Fruit fly (Drosophila melanogaster) whole organism, embryonic: ENCODE measurements around the gene RpL37A.

Source experiments
- Blimp-1 ChIP-seq: fragments of 200-800 bp; sonication (Bioruptor generic); optimal IDR thresholded peaks from 3 replicates; lab custom pipeline; 2018; ENCODE audit warnings: missing biosample characterization, missing genetic modification characterization, mild to moderate bottlenecking, moderate library complexity, missing genetic modification reagents
- Bteb2 ChIP-seq: fragments of 200-800 bp; sonication (Bioruptor generic); optimal IDR thresholded peaks from 2 replicates; lab custom pipeline; 2016; ENCODE audit warnings: missing biosample characterization, missing genetic modification characterization
- C15 ChIP-seq: fragments of 200-800 bp; sonication (Bioruptor generic); IDR thresholded peaks from 3 replicates; pipeline ENCODE4 v1.3.6; 2022; ENCODE audit warnings: missing biosample characterization, missing genetic modification characterization
- CG10565 ChIP-seq: fragments of 200-800 bp; sonication (Bioruptor generic); optimal IDR thresholded peaks from 3 replicates; lab custom pipeline; 2016; ENCODE audit warnings: missing biosample characterization, mild to moderate bottlenecking, missing genetic modification characterization
- CG11093 ChIP-seq: fragments of 200-800 bp; sonication (Bioruptor generic); IDR thresholded peaks from 3 replicates; pipeline ENCODE4 v1.3.6; 2022; ENCODE audit warnings: missing biosample characterization, missing genetic modification characterization
- CG11247 ChIP-seq: fragments of 200-800 bp; sonication (Bioruptor generic); IDR thresholded peaks from 2 replicates; pipeline ENCODE4 v1.3.6; 2022; ENCODE audit warnings: missing biosample characterization, missing genetic modification characterization
- CG11696 ChIP-seq: fragments of 200-800 bp; sonication (Bioruptor generic); IDR thresholded peaks from 2 replicates; pipeline ENCODE4 v1.3.6; 2022; ENCODE audit warnings: missing biosample characterization, missing genetic modification characterization
- CG12104 ChIP-seq: fragments of 200-800 bp; sonication (Bioruptor generic); optimal IDR thresholded peaks from 3 replicates; lab custom pipeline; 2016; ENCODE audit warnings: missing biosample characterization, missing genetic modification characterization
- CG12744 ChIP-seq: fragments of 200-800 bp; sonication (Bioruptor generic); optimal IDR thresholded peaks from 2 replicates; lab custom pipeline; 2016; ENCODE audit warnings: missing biosample characterization, missing genetic modification characterization
- CG13894 ChIP-seq: fragments of 200-800 bp; sonication (Bioruptor generic); optimal IDR thresholded peaks from 3 replicates; lab custom pipeline; 2018; ENCODE audit warnings: missing biosample characterization, mild to moderate bottlenecking, missing genetic modification characterization, moderate library complexity
- CG15073 ChIP-seq: fragments of 200-800 bp; sonication (Bioruptor generic); optimal IDR thresholded peaks from 2 replicates; lab custom pipeline; 2016; ENCODE audit warnings: missing biosample characterization, missing genetic modification characterization
- CG1529 ChIP-seq: fragments of 200-800 bp; sonication (Bioruptor generic); optimal IDR thresholded peaks from 3 replicates; lab custom pipeline; 2018; ENCODE audit warnings: missing biosample characterization, missing genetic modification characterization
- CG2116 ChIP-seq: fragments of 200-800 bp; sonication (Bioruptor generic); optimal IDR thresholded peaks from 3 replicates; lab custom pipeline; 2018; ENCODE audit warnings: missing biosample characterization, mild to moderate bottlenecking, missing genetic modification characterization
- CG2199 ChIP-seq: fragments of 200-800 bp; sonication (Bioruptor generic); IDR thresholded peaks from 3 replicates; pipeline ENCODE4 v1.3.6; 2022; ENCODE audit warnings: missing biosample characterization, missing genetic modification characterization
- CG31224 ChIP-seq: fragments of 200-800 bp; sonication (Bioruptor generic); IDR thresholded peaks from 2 replicates; pipeline ENCODE4 v1.3.6; 2022; ENCODE audit warnings: missing biosample characterization, missing genetic modification characterization
- CG4617 ChIP-seq: fragments of 200-800 bp; sonication (Bioruptor generic); optimal IDR thresholded peaks from 3 replicates; lab custom pipeline; 2016; ENCODE audit warnings: missing biosample characterization, missing genetic modification characterization, borderline replicate concordance
- CG7987 ChIP-seq: fragments of 200-800 bp; sonication (Bioruptor generic); optimal IDR thresholded peaks from 2 replicates; lab custom pipeline; 2018; ENCODE audit warnings: missing biosample characterization, mild to moderate bottlenecking, missing genetic modification characterization, moderate library complexity
- CG8359 ChIP-seq: fragments of 200-800 bp; sonication (Bioruptor generic); optimal IDR thresholded peaks from 2 replicates; lab custom pipeline; 2017; ENCODE audit warnings: missing biosample characterization, mild to moderate bottlenecking, missing genetic modification characterization, borderline replicate concordance
- CG9215 ChIP-seq: fragments of 200-800 bp; sonication (Bioruptor generic); IDR thresholded peaks from 2 replicates; pipeline ENCODE4 v1.3.6; 2022; ENCODE audit warnings: missing biosample characterization, missing genetic modification characterization
- CG9817 ChIP-seq: fragments of 200-800 bp; sonication (Bioruptor generic); optimal IDR thresholded peaks from 2 replicates; lab custom pipeline; 2018; ENCODE audit warnings: missing biosample characterization, mild to moderate bottlenecking, missing genetic modification characterization, moderate library complexity
- Deaf1 ChIP-seq: fragments of 200-800 bp; optimal IDR thresholded peaks from 3 replicates; lab custom pipeline; 2019; ENCODE audit warnings: missing biosample characterization, mild to moderate bottlenecking, missing genetic modification characterization, moderate library complexity
- Drgx ChIP-seq: fragments of 200-800 bp; sonication (Bioruptor generic); IDR thresholded peaks from 2 replicates; pipeline ENCODE4 v1.3.6; 2022; ENCODE audit warnings: missing biosample characterization, missing genetic modification characterization
- HLHmδ ChIP-seq: fragments of 200-800 bp; sonication (Bioruptor generic); optimal IDR thresholded peaks from 2 replicates; lab custom pipeline; 2018; ENCODE audit warnings: missing biosample characterization, mild to moderate bottlenecking, missing genetic modification characterization, moderate library complexity
- Hr78 ChIP-seq, 2 experiments: fragments of 200-800 bp in 1 of 2; fragments of >200 bp in 1 of 2; sonication (Bioruptor generic) in 1 of 2; optimal IDR thresholded peaks; 2 replicates each; lab custom pipeline; 2017 to 2019; ENCODE audit warnings: missing biosample characterization in 2 of 2, missing genetic modification characterization in 2 of 2, mild to moderate bottlenecking in 1 of 2, moderate library complexity in 1 of 2
- Hsf ChIP-seq: fragments of 200-800 bp; sonication (Bioruptor generic); optimal IDR thresholded peaks from 3 replicates; lab custom pipeline; 2016; ENCODE audit warnings: missing biosample characterization, missing genetic modification characterization
- Lim3 ChIP-seq: fragments of 200-800 bp; sonication (Bioruptor generic); IDR thresholded peaks from 2 replicates; pipeline ENCODE4 v1.3.6; 2022; ENCODE audit warnings: missing biosample characterization, missing genetic modification characterization
- Myb ChIP-seq: fragments of 200-800 bp; sonication (Bioruptor generic); optimal IDR thresholded peaks from 2 replicates; lab custom pipeline; 2016; ENCODE audit warnings: missing biosample characterization, missing genetic modification characterization
- Rx ChIP-seq: fragments of 200-800 bp; sonication (Bioruptor generic); IDR thresholded peaks from 2 replicates; pipeline ENCODE4 v1.3.6; 2022; ENCODE audit warnings: missing biosample characterization, missing genetic modification characterization
- Taf1 ChIP-seq: fragments of 200-800 bp; sonication (Bioruptor generic); IDR thresholded peaks from 2 replicates; pipeline ENCODE4 v1.3.6; 2022; ENCODE audit warnings: missing biosample characterization, missing genetic modification characterization
- ab ChIP-seq: fragments of 200-800 bp; sonication (Bioruptor generic); optimal IDR thresholded peaks from 2 replicates; lab custom pipeline; 2016; ENCODE audit warnings: missing biosample characterization, missing genetic modification characterization
- bbx ChIP-seq: fragments of 200-800 bp; sonication (Bioruptor generic); IDR thresholded peaks from 2 replicates; pipeline ENCODE4 v1.3.6; 2022; ENCODE audit warnings: missing biosample characterization, missing genetic modification characterization; ENCODE audit not compliant: partially characterized antibody
- btn ChIP-seq: fragments of 200-800 bp; sonication (Bioruptor generic); optimal IDR thresholded peaks from 2 replicates; lab custom pipeline; 2016; ENCODE audit warnings: missing biosample characterization, missing genetic modification characterization
- cg ChIP-seq: fragments of 200-800 bp; sonication (Bioruptor generic); optimal IDR thresholded peaks from 3 replicates; lab custom pipeline; 2019; ENCODE audit warnings: missing biosample characterization, mild to moderate bottlenecking, missing genetic modification characterization, moderate library complexity
- chinmo ChIP-seq: fragments of 200-800 bp; sonication (Bioruptor generic); IDR thresholded peaks from 4 replicates; pipeline ENCODE4 v1.3.6; 2022; ENCODE audit warnings: missing biosample characterization, missing genetic modification characterization; ENCODE audit not compliant: partially characterized antibody
- ci ChIP-seq: fragments of 200-800 bp; sonication (Bioruptor generic); IDR thresholded peaks from 3 replicates; pipeline ENCODE4 v1.3.6; 2022; ENCODE audit warnings: missing biosample characterization, missing genetic modification characterization
- dan ChIP-seq: fragments of 200-800 bp; sonication (Bioruptor generic); IDR thresholded peaks from 2 replicates; pipeline ENCODE4 v1.3.6; 2022; ENCODE audit warnings: missing biosample characterization, missing genetic modification characterization
- ems ChIP-seq: fragments of 200-800 bp; sonication (Bioruptor generic); optimal IDR thresholded peaks from 3 replicates; lab custom pipeline; 2016; ENCODE audit warnings: missing biosample characterization, missing genetic modification characterization
- fd96Cb ChIP-seq: fragments of 200-800 bp; sonication (Bioruptor generic); optimal IDR thresholded peaks from 2 replicates; lab custom pipeline; 2018; ENCODE audit warnings: missing biosample characterization, mild to moderate bottlenecking, missing genetic modification characterization, moderate library complexity
- fru ChIP-seq: fragments of >200 bp; optimal IDR thresholded peaks from 2 replicates; lab custom pipeline; 2017
- kay ChIP-seq: fragments of 200-800 bp; sonication (Bioruptor generic); optimal IDR thresholded peaks from 2 replicates; lab custom pipeline; 2016; ENCODE audit warnings: missing biosample characterization, missing genetic modification characterization
- lab ChIP-seq: fragments of 200-800 bp; sonication (Bioruptor generic); optimal IDR thresholded peaks from 3 replicates; lab custom pipeline; 2017; ENCODE audit warnings: missing biosample characterization, missing genetic modification characterization, mild to moderate bottlenecking, moderate library complexity, missing genetic modification reagents
- lov ChIP-seq, 2 experiments: fragments of 200-800 bp in 1 of 2; fragments of >200 bp in 1 of 2; sonication (Bioruptor generic) in 1 of 2; IDR thresholded peaks in 1 of 2; optimal IDR thresholded peaks in 1 of 2; 2 replicates in 1 of 2; 3 replicates in 1 of 2; pipeline versions ENCODE4 v1.3.6 to Lab custom; 2017 to 2022; ENCODE audit warnings: missing biosample characterization in 1 of 2, missing genetic modification characterization in 1 of 2
- otp ChIP-seq: fragments of 200-800 bp; sonication (Bioruptor generic); IDR thresholded peaks from 3 replicates; pipeline ENCODE4, ENCODE4 v1.3.6; 2022; ENCODE audit warnings: missing biosample characterization, missing genetic modification characterization
- p53 ChIP-seq: fragments of 200-800 bp; sonication (Bioruptor generic); optimal IDR thresholded peaks from 2 replicates; lab custom pipeline; 2016; ENCODE audit warnings: missing biosample characterization, missing genetic modification characterization
- pb ChIP-seq: fragments of 200-800 bp; sonication (Bioruptor generic); optimal IDR thresholded peaks from 3 replicates; lab custom pipeline; 2016; ENCODE audit warnings: missing biosample characterization, missing genetic modification characterization
- pita ChIP-seq: fragments of 200-800 bp; sonication (Bioruptor generic); optimal IDR thresholded peaks from 2 replicates; lab custom pipeline; 2017; ENCODE audit warnings: missing biosample characterization, mild to moderate bottlenecking, missing genetic modification characterization
- seq ChIP-seq: fragments of 200-800 bp; sonication (Bioruptor generic); IDR thresholded peaks from 2 replicates; pipeline ENCODE4 v1.3.6; 2022; ENCODE audit warnings: missing biosample characterization, missing genetic modification characterization
- sr ChIP-seq: fragments of 200-800 bp; sonication (Bioruptor generic); IDR thresholded peaks from 3 replicates; pipeline ENCODE4 v1.3.6; 2022; ENCODE audit warnings: missing biosample characterization, missing genetic modification characterization
- unc-4 ChIP-seq: fragments of 200-800 bp; sonication (Bioruptor generic); IDR thresholded peaks from 2 replicates; pipeline ENCODE4 v1.3.6; 2022; ENCODE audit warnings: missing biosample characterization, missing genetic modification characterization; ENCODE audit not compliant: partially characterized antibody
- wor ChIP-seq: fragments of 200-800 bp; sonication (Bioruptor generic); IDR thresholded peaks from 2 replicates; pipeline ENCODE4 v1.3.6; 2022; ENCODE audit warnings: missing biosample characterization, missing genetic modification characterization

RpL37A gene

dm6 chr2L:5044361-5044891 is 26.3 kb upstream of the RpL37A start, which contains the start of gene CG31650 (continued):
- TF ChIP-seq CG11247 (GFP tag; lab: Robert Waterston, UW) (no peak), Bteb2 (no peak), kay (no peak), Taf1 (GFP tag; lab: Robert Waterston, UW) (no peak), pita (GFP tag; lab: Kevin White, UChicago) (no peak), dan (GFP tag; lab: Robert Waterston, UW) (no peak), Blimp-1 (GFP tag; lab: Kevin White, UChicago) (peak; percentile 42), ems (GFP tag; lab: Kevin White, UChicago) (no peak), CG1529 (GFP tag; lab: Kevin White, UChicago) (no peak), C15 (GFP tag; lab: Robert Waterston, UW) (no peak), Hr78 (GFP tag; optimal IDR thresholded peaks at IDR 0.05; lab: Kevin White, UChicago) (peak in 1 of 2 experiments; percentile 90), ab (no peak), CG8359 (GFP tag; lab: Kevin White, UChicago) (no peak), seq (GFP tag; lab: Robert Waterston, UW) (no peak), ci (peak; percentile 7; the same call in 2 of the 3 replicates), Rx (no peak), btn (GFP tag; lab: Kevin White, UChicago) (peak; percentile 13), chinmo (GFP tag; lab: Robert Waterston, UW) (peak; percentile 76; the same call in 1 of the 4 replicates), Hsf (GFP tag; lab: Kevin White, UChicago) (no peak), sr (GFP tag; lab: Robert Waterston, UW) (no peak; the same call in 2 of the 3 replicates), bbx (GFP tag; lab: Robert Waterston, UW) (no peak), Drgx (peak; percentile 17; the same call in 1 of the 2 replicates), CG2116 (no peak), CG15073 (GFP tag; lab: Kevin White, UChicago) (no peak), HLHmδ (no peak), CG12744 (GFP tag; lab: Kevin White, UChicago) (no peak), otp (GFP tag; lab: Robert Waterston, UW) (no peak), cg (GFP tag; lab: Kevin White, UChicago) (peak; percentile 35), p53 (GFP tag; lab: Kevin White, UChicago) (no peak), CG13894 (tag; lab: Kevin White, UChicago) (peak; percentile 33), unc-4 (GFP tag; lab: Robert Waterston, UW) (0 out of 2 replicates have a peak, but pooled peaks have one; percentile 37), CG9215 (no peak), fru (lab: Kevin White, UChicago) (no peak), CG4617 (GFP tag; lab: Kevin White, UChicago) (no peak), CG2199 (GFP tag; lab: Robert Waterston, UW) (peak; percentile 21; the same call in 1 of the 3 replicates), CG31224 (no peak), lov (optimal IDR thresholded peaks at IDR 0.05; lab: Kevin White, UChicago) (no peak), lov (GFP tag; IDR thresholded peaks at IDR 0.05; lab: Robert Waterston, UW) (no peak), wor (GFP tag; lab: Robert Waterston, UW) (no peak), CG7987 (no peak), Lim3 (no peak), CG11696 (GFP tag; lab: Robert Waterston, UW) (0 out of 2 replicates have a peak, but pooled peaks have one; percentile 25), Myb (no peak), CG10565 (GFP tag; lab: Kevin White, UChicago) (no peak), CG9817 (no peak), CG12104 (GFP tag; lab: Kevin White, UChicago) (no peak), pb (peak; percentile 36), lab (GFP tag; lab: Kevin White, UChicago) (peak; percentile 16), fd96Cb (tag; lab: Kevin White, UChicago) (no peak), Deaf1 (tag; lab: Kevin White, UChicago) (no peak), CG11093 (GFP tag; lab: Robert Waterston, UW) (no peak)
